Worm (Caenorhabditis elegans) whole organism, L4 larva: ENCODE measurements around the gene nlp-22.

Source experiments
- F37D6.2 ChIP-seq: sonication (generic microtip); optimal IDR thresholded peaks from 2 replicates; lab custom pipeline; 2016; ENCODE audit warnings: mild to moderate bottlenecking, missing genetic modification characterization, missing compliant biosample characterization
- Y5F2A.4 ChIP-seq: fragments of 200-800 bp; sonication (Bioruptor generic); optimal IDR thresholded peaks from 2 replicates; lab custom pipeline; 2018; ENCODE audit warnings: mild to moderate bottlenecking, missing genetic modification characterization, missing compliant biosample characterization
- aha-1 ChIP-seq: fragments of 150-350 bp; peaks from one replicate; lab custom pipeline; 2014; ENCODE audit warnings: missing biosample characterization, missing genetic modification characterization
- aly-2 ChIP-seq: sonication (generic microtip); optimal IDR thresholded peaks from 2 replicates; lab custom pipeline; 2018; ENCODE audit warnings: missing biosample characterization, missing genetic modification characterization
- arid-1 ChIP-seq: fragments of 200-800 bp; sonication (Bioruptor generic); conservative IDR thresholded peaks from 2 replicates; pipeline ENCODE4 v1.3.6; 2022; ENCODE audit warnings: missing genetic modification reagents, missing genetic modification characterization, missing compliant biosample characterization
- attf-4 ChIP-seq: sonication (generic microtip); optimal IDR thresholded peaks from 3 replicates; lab custom pipeline; 2017; ENCODE audit warnings: missing biosample characterization, missing genetic modification characterization
- ceh-20 ChIP-seq: fragments of 200-800 bp; sonication (Bioruptor generic); IDR thresholded peaks from 2 replicates; pipeline ENCODE4 v1.3.6; 2022; ENCODE audit warnings: missing genetic modification reagents, missing genetic modification characterization, missing compliant biosample characterization
- cey-2 ChIP-seq: sonication (generic microtip); optimal IDR thresholded peaks from 3 replicates; lab custom pipeline; 2017; ENCODE audit warnings: missing genetic modification characterization, mild to moderate bottlenecking, missing compliant biosample characterization, antibody characterized with exemption, borderline replicate concordance; ENCODE audit not compliant: insufficient read depth
- ctbp-1 ChIP-seq: fragments of 200-800 bp; sonication (Bioruptor generic); IDR thresholded peaks from 2 replicates; pipeline ENCODE4 v1.3.6; 2022; ENCODE audit warnings: missing genetic modification reagents, missing genetic modification characterization, missing compliant biosample characterization
- daf-16 ChIP-seq, 3 experiments: sonication (generic microtip); optimal IDR thresholded peaks; 2 replicates each; lab custom pipeline; 2016 to 2017; ENCODE audit warnings: missing genetic modification characterization in 3 of 3, missing genetic modification reagents in 3 of 3, mild to moderate bottlenecking in 2 of 3, missing compliant biosample characterization in 2 of 3, missing biosample characterization in 1 of 3, moderate library complexity in 1 of 3
- daf-19 ChIP-seq: fragments of 200-800 bp; sonication (Bioruptor generic); conservative IDR thresholded peaks from 2 replicates; pipeline ENCODE4 v1.3.6; 2022; ENCODE audit warnings: missing genetic modification characterization, missing compliant biosample characterization
- daf-8 ChIP-seq: fragments of 200-800 bp; sonication (Bioruptor generic); IDR thresholded peaks from 2 replicates; pipeline ENCODE4 v1.3.6; 2022; ENCODE audit warnings: missing genetic modification characterization, missing compliant biosample characterization
- dmd-8 ChIP-seq: fragments of 200-800 bp; sonication (Bioruptor generic); IDR thresholded peaks from 2 replicates; pipeline ENCODE4 v1.3.6; 2022; ENCODE audit warnings: missing genetic modification characterization, missing compliant biosample characterization
- dve-1 ChIP-seq: sonication (generic microtip); optimal IDR thresholded peaks from 2 replicates; lab custom pipeline; 2017; ENCODE audit warnings: antibody characterized with exemption, mild to moderate bottlenecking, missing genetic modification characterization, missing compliant biosample characterization; ENCODE audit not compliant: insufficient read depth
- hlh-30 ChIP-seq: sonication (generic microtip); optimal IDR thresholded peaks from 2 replicates; lab custom pipeline; 2017; ENCODE audit warnings: antibody characterized with exemption, mild to moderate bottlenecking, missing genetic modification characterization, missing compliant biosample characterization; ENCODE audit not compliant: insufficient read depth
- hmg-1.1 ChIP-seq: fragments of 200-800 bp; sonication (Bioruptor generic); IDR thresholded peaks from 2 replicates; pipeline ENCODE4 v1.3.6; 2022; ENCODE audit warnings: missing genetic modification reagents, missing genetic modification characterization, missing compliant biosample characterization
- lim-7 ChIP-seq: fragments of 200-800 bp; sonication (Bioruptor generic); IDR thresholded peaks from 2 replicates; pipeline ENCODE4 v1.3.6; 2022; ENCODE audit warnings: missing genetic modification characterization, missing compliant biosample characterization
- lin-13 ChIP-seq: fragments of 150-350 bp; optimal IDR thresholded peaks from 2 replicates; lab custom pipeline; 2014; ENCODE audit warnings: missing biosample characterization, missing genetic modification reagents, missing genetic modification characterization
- lin-39 ChIP-seq: fragments of 150-350 bp; optimal IDR thresholded peaks from 2 replicates; lab custom pipeline; 2014; ENCODE audit warnings: missing biosample characterization, missing genetic modification reagents, missing genetic modification characterization
- mxl-3 ChIP-seq: fragments of 200-800 bp; sonication (Bioruptor generic); optimal IDR thresholded peaks from 2 replicates; lab custom pipeline; 2018; ENCODE audit warnings: mild to moderate bottlenecking, missing genetic modification characterization, missing compliant biosample characterization
- nhr-10 ChIP-seq: fragments of 150-350 bp; optimal IDR thresholded peaks from 2 replicates; lab custom pipeline; 2014; ENCODE audit warnings: missing biosample characterization, missing genetic modification characterization
- nhr-25 ChIP-seq: sonication (generic microtip); optimal IDR thresholded peaks from 2 replicates; lab custom pipeline; 2017; ENCODE audit warnings: missing genetic modification characterization, mild to moderate bottlenecking, missing compliant biosample characterization, antibody characterized with exemption, moderate library complexity, borderline replicate concordance; ENCODE audit not compliant: insufficient read depth
- nhr-41 ChIP-seq: fragments of 200-800 bp; sonication (Bioruptor generic); IDR thresholded peaks from 2 replicates; pipeline ENCODE4 v1.3.6; 2022; ENCODE audit warnings: missing genetic modification reagents, missing genetic modification characterization, missing compliant biosample characterization
- set-16 ChIP-seq: fragments of 200-800 bp; sonication (Bioruptor generic); IDR thresholded peaks from 2 replicates; pipeline ENCODE4 v1.3.6; 2022; ENCODE audit warnings: missing genetic modification reagents, missing genetic modification characterization, missing compliant biosample characterization
- spr-3 ChIP-seq: fragments of 200-800 bp; sonication (Bioruptor generic); optimal IDR thresholded peaks from 2 replicates; lab custom pipeline; 2018; ENCODE audit warnings: mild to moderate bottlenecking, missing genetic modification characterization, missing compliant biosample characterization
- tag-97 ChIP-seq: fragments of 200-800 bp; sonication (Bioruptor generic); IDR thresholded peaks from 2 replicates; pipeline ENCODE4 v1.3.6; 2022; ENCODE audit warnings: missing genetic modification characterization, missing compliant biosample characterization
- tra-1 ChIP-seq: fragments of 200-800 bp; sonication (Bioruptor generic); IDR thresholded peaks from 2 replicates; pipeline ENCODE4 v1.3.6; 2022; ENCODE audit warnings: missing genetic modification reagents, missing genetic modification characterization, missing compliant biosample characterization
- unc-130 ChIP-seq: sonication (generic microtip); optimal IDR thresholded peaks from 2 replicates; lab custom pipeline; 2016; ENCODE audit warnings: missing genetic modification reagents, missing genetic modification characterization, missing compliant biosample characterization
- unc-62 ChIP-seq, 3 experiments: fragments of 150-350 bp in 1 of 3; sonication (generic microtip); optimal IDR thresholded peaks in 2 of 3; peaks in 1 of 3; 1 replicate in 1 of 3; 2 replicates in 2 of 3; lab custom pipeline; 2014 to 2017; ENCODE audit warnings: missing biosample characterization in 3 of 3, missing genetic modification characterization in 3 of 3, missing genetic modification reagents in 3 of 3, missing genotype in 1 of 3
- vab-7 ChIP-seq: fragments of 200-800 bp; sonication (Bioruptor generic); IDR thresholded peaks from 2 replicates; pipeline ENCODE4 v1.3.6; 2022; ENCODE audit warnings: missing genetic modification reagents, missing genetic modification characterization, missing compliant biosample characterization
- zag-1 ChIP-seq: fragments of 150-350 bp; optimal IDR thresholded peaks from 2 replicates; lab custom pipeline; 2014; ENCODE audit warnings: missing biosample characterization, missing genetic modification characterization
- zfp-2 ChIP-seq: sonication (generic microtip); optimal IDR thresholded peaks from 2 replicates; lab custom pipeline; 2016; ENCODE audit warnings: mild to moderate bottlenecking, missing genetic modification characterization, missing compliant biosample characterization

nlp-22 gene

ce11 chrX:2316205-2316604, 25.7 kb downstream of the nlp-22 start (continued):
- TF ChIP-seq aly-2 (tag; lab: Kevin White, UChicago) (no peak), unc-62 (GFP tag; optimal IDR thresholded peaks at IDR 0.05 in 1 of 2; lab: Kevin White, UChicago) (no peak), unc-62 (tag; optimal IDR thresholded peaks at IDR 0.05; lab: Kevin White, UChicago) (no peak)

- no peak for TF ChIP-seq ceh-20 (GFP tag; lab: Robert Waterston, UW)
- no peak for TF ChIP-seq ctbp-1 (GFP tag; lab: Robert Waterston, UW)
- TF ChIP-seq zfp-2 (tag; lab: Kevin White, UChicago): no peak
- peak; percentile 96 for TF ChIP-seq aha-1
- TF ChIP-seq tra-1 (GFP tag; lab: Robert Waterston, UW): no peak
These were observed 37.4 kb downstream of the nlp-22 start for ce11 chrX:2304496-2304895.

ce11 chrX:2303253-2303652, 38.6 kb downstream of the nlp-22 start:
- no peak for TF ChIP-seq hmg-1.1 (GFP tag; lab: Robert Waterston, UW)
- TF ChIP-seq daf-19 (GFP tag; lab: Robert Waterston, UW): no peak
- TF ChIP-seq zfp-2 (tag; lab: Kevin White, UChicago): no peak
- TF ChIP-seq nhr-25: no peak
- no peak for TF ChIP-seq cey-2
- TF ChIP-seq mxl-3 (GFP tag; lab: Kevin White, UChicago): peak; percentile 0
- TF ChIP-seq daf-16 (GFP tag; optimal IDR thresholded peaks at IDR 0.05; lab: Kevin White, UChicago): no peak
- TF ChIP-seq daf-16 (tag; optimal IDR thresholded peaks at IDR 0.05; lab: Kevin White, UChicago): no peak

ce11 chrX:2302782-2303181, 39.1 kb downstream of the nlp-22 start, which contains the start of gene hum-6:
Gene hum-6, plus strand, starts transcription at chrX:2303082.
- no peak for TF ChIP-seq daf-8
- no peak for TF ChIP-seq unc-130
- no peak for TF ChIP-seq Y5F2A.4 (GFP tag; lab: Kevin White, UChicago)
- TF ChIP-seq spr-3: no peak
- TF ChIP-seq lin-39 (tag; lab: Kevin White, UChicago): no peak
- TF ChIP-seq tag-97 (GFP tag; lab: Robert Waterston, UW): no peak
- no peak for TF ChIP-seq lim-7
- TF ChIP-seq unc-62 (GFP tag; optimal IDR thresholded peaks at IDR 0.05 in 1 of 2; lab: Kevin White, UChicago): no peak
- TF ChIP-seq unc-62 (tag; optimal IDR thresholded peaks at IDR 0.05; lab: Kevin White, UChicago): no peak
- TF ChIP-seq hlh-30: no peak
- no peak for TF ChIP-seq nhr-41
- no peak for TF ChIP-seq attf-4 (tag; lab: Kevin White, UChicago)
- no peak for TF ChIP-seq F37D6.2 (tag; lab: Kevin White, UChicago)
- no peak for TF ChIP-seq zag-1 (tag; lab: Kevin White, UChicago)
- TF ChIP-seq vab-7 (GFP tag; lab: Robert Waterston, UW): no peak
- no peak for TF ChIP-seq arid-1

ce11 chrX:2301821-2302220, 40.1 kb downstream of the nlp-22 start:
- no peak for TF ChIP-seq hlh-30
- TF ChIP-seq set-16: peak; percentile 84
- no peak for TF ChIP-seq dmd-8 (GFP tag; lab: Robert Waterston, UW)
- TF ChIP-seq F37D6.2 (tag; lab: Kevin White, UChicago): no peak

ce11 chrX:2294198-2294800, 47.6 kb downstream of the nlp-22 start, which contains the start of gene T10H10.2:
Gene T10H10.2, plus strand, starts transcription at chrX:2294750.
- TF ChIP-seq lin-13 (GFP tag; lab: Kevin White, UChicago): no peak
- no peak for TF ChIP-seq attf-4 (tag; lab: Kevin White, UChicago)
- TF ChIP-seq unc-62 (GFP tag; optimal IDR thresholded peaks at IDR 0.05 in 1 of 2; lab: Kevin White, UChicago): peak in 1 of 2 experiments; percentile 94
- no peak for TF ChIP-seq unc-62 (tag; optimal IDR thresholded peaks at IDR 0.05; lab: Kevin White, UChicago)
- no peak for TF ChIP-seq dve-1 (tag; lab: Kevin White, UChicago)
- no peak for TF ChIP-seq nhr-10 (tag; lab: Kevin White, UChicago)
